Fruit fly (Drosophila melanogaster) whole organism, embryonic: ENCODE data around the gene CG1703.

Experiments used
- Abd-B ChIP-seq: fragments of 200-800 bp; sonication (Bioruptor generic); optimal IDR thresholded peaks from 2 replicates; lab custom pipeline; 2018; ENCODE audit warnings: missing biosample characterization, mild to moderate bottlenecking, missing genetic modification characterization, moderate library complexity
- CG10147 ChIP-seq: fragments of 200-800 bp; sonication (Bioruptor generic); optimal IDR thresholded peaks from 2 replicates; lab custom pipeline; 2019; ENCODE audit warnings: missing biosample characterization, mild to moderate bottlenecking, missing genetic modification characterization, moderate library complexity
- CG10267 ChIP-seq: fragments of 200-800 bp; sonication (Bioruptor generic); optimal IDR thresholded peaks from 2 replicates; lab custom pipeline; 2018; ENCODE audit warnings: missing biosample characterization, mild to moderate bottlenecking, missing genetic modification characterization, moderate library complexity
- CG10462 ChIP-seq: fragments of 200-800 bp; sonication (Bioruptor generic); optimal IDR thresholded peaks from 2 replicates; lab custom pipeline; 2016; ENCODE audit warnings: missing biosample characterization, missing genetic modification characterization
- CG11456 ChIP-seq: fragments of 200-800 bp; sonication (Bioruptor generic); IDR thresholded peaks from 3 replicates; pipeline ENCODE4 v1.3.6; 2022; ENCODE audit warnings: missing biosample characterization, missing genetic modification characterization
- CG12299 ChIP-seq: fragments of 200-800 bp; sonication (Bioruptor generic); optimal IDR thresholded peaks from 2 replicates; lab custom pipeline; 2018; ENCODE audit warnings: missing biosample characterization, mild to moderate bottlenecking, missing genetic modification characterization
- CG15696 ChIP-seq: fragments of 200-800 bp; sonication (Bioruptor generic); optimal IDR thresholded peaks from 2 replicates; lab custom pipeline; 2019; ENCODE audit warnings: missing biosample characterization, mild to moderate bottlenecking, missing genetic modification characterization, moderate library complexity
- CG1603 ChIP-seq: fragments of 200-800 bp; sonication (Bioruptor generic); optimal IDR thresholded peaks from 2 replicates; lab custom pipeline; 2019; ENCODE audit warnings: missing biosample characterization, mild to moderate bottlenecking, missing genetic modification characterization, moderate library complexity
- CG17385 ChIP-seq: fragments of 200-800 bp; sonication (Bioruptor generic); optimal IDR thresholded peaks from 3 replicates; lab custom pipeline; 2018; ENCODE audit warnings: missing biosample characterization, mild to moderate bottlenecking, missing genetic modification characterization
- CG2712 ChIP-seq: fragments of 200-800 bp; optimal IDR thresholded peaks from 3 replicates; lab custom pipeline; 2019; ENCODE audit warnings: missing biosample characterization, mild to moderate bottlenecking, missing genetic modification characterization, moderate library complexity
- CG31365 ChIP-seq: fragments of 200-800 bp; sonication (Bioruptor generic); optimal IDR thresholded peaks from 2 replicates; lab custom pipeline; 2018; ENCODE audit warnings: missing biosample characterization, mild to moderate bottlenecking, missing genetic modification characterization
- CG42726 ChIP-seq: fragments of 200-800 bp; sonication (Bioruptor generic); IDR thresholded peaks from 2 replicates; pipeline ENCODE4 v1.3.6; 2022; ENCODE audit warnings: missing biosample characterization, missing genetic modification characterization; ENCODE audit not compliant: partially characterized antibody
- CG6175 ChIP-seq: fragments of 200-800 bp; sonication (Bioruptor generic); IDR thresholded peaks from 3 replicates; pipeline ENCODE4 v1.3.6; 2022; ENCODE audit warnings: missing biosample characterization, missing genetic modification characterization
- CG6254 ChIP-seq: fragments of 200-800 bp; sonication (Bioruptor generic); optimal IDR thresholded peaks from 3 replicates; lab custom pipeline; 2017; ENCODE audit warnings: mild to moderate bottlenecking, missing biosample characterization, missing genetic modification reagents, missing genetic modification characterization
- CG6272 ChIP-seq: fragments of 200-800 bp; sonication (Bioruptor generic); IDR thresholded peaks from 2 replicates; pipeline ENCODE4 v1.3.6; 2022; ENCODE audit warnings: missing biosample characterization, missing genetic modification characterization
- Chrac-16 ChIP-seq: fragments of 200-800 bp; sonication (Bioruptor generic); optimal IDR thresholded peaks from 3 replicates; lab custom pipeline; 2016; ENCODE audit warnings: missing biosample characterization, missing genetic modification characterization
- D ChIP-seq, 2 experiments: fragments of 200-800 bp in 1 of 2; fragments of >200 bp in 1 of 2; sonication (Bioruptor generic) in 1 of 2; optimal IDR thresholded peaks; 2 replicates in 1 of 2; 3 replicates in 1 of 2; lab custom pipeline; 2017; ENCODE audit warnings: mild to moderate bottlenecking in 1 of 2, missing biosample characterization in 1 of 2, missing genetic modification characterization in 1 of 2, missing genetic modification reagents in 1 of 2
- Hr78 ChIP-seq, 2 experiments: fragments of 200-800 bp in 1 of 2; fragments of >200 bp in 1 of 2; sonication (Bioruptor generic) in 1 of 2; optimal IDR thresholded peaks; 2 replicates each; lab custom pipeline; 2017 to 2019; ENCODE audit warnings: missing biosample characterization in 2 of 2, missing genetic modification characterization in 2 of 2, mild to moderate bottlenecking in 1 of 2, moderate library complexity in 1 of 2
- NC2α ChIP-seq: fragments of 200-800 bp; sonication (Bioruptor generic); optimal IDR thresholded peaks from 2 replicates; lab custom pipeline; 2016; ENCODE audit warnings: missing biosample characterization, missing genetic modification characterization
- NfI ChIP-seq: fragments of 200-800 bp; sonication (Bioruptor generic); optimal IDR thresholded peaks from 3 replicates; lab custom pipeline; 2018; ENCODE audit warnings: missing biosample characterization, mild to moderate bottlenecking, missing genetic modification characterization, moderate library complexity
- Oaz ChIP-seq: fragments of 200-800 bp; sonication (Bioruptor generic); IDR thresholded peaks from 2 replicates; pipeline ENCODE4 v1.3.6; 2022; ENCODE audit warnings: missing biosample characterization, missing genetic modification characterization
- Scr ChIP-seq: fragments of 200-800 bp; sonication (Bioruptor generic); IDR thresholded peaks from 2 replicates; pipeline ENCODE4 v1.3.6; 2022; ENCODE audit warnings: missing biosample characterization, missing genetic modification characterization; ENCODE audit not compliant: partially characterized antibody
- Ssrp ChIP-seq: fragments of 200-800 bp; sonication (Bioruptor generic); optimal IDR thresholded peaks from 2 replicates; lab custom pipeline; 2018; ENCODE audit warnings: missing biosample characterization, mild to moderate bottlenecking, missing genetic modification characterization, moderate library complexity
- ab ChIP-seq: fragments of 200-800 bp; sonication (Bioruptor generic); optimal IDR thresholded peaks from 2 replicates; lab custom pipeline; 2016; ENCODE audit warnings: missing biosample characterization, missing genetic modification characterization
- abd-A ChIP-seq: fragments of 200-800 bp; sonication (Bioruptor generic); optimal IDR thresholded peaks from 3 replicates; lab custom pipeline; 2019; ENCODE audit warnings: missing biosample characterization, mild to moderate bottlenecking, missing genetic modification characterization, moderate library complexity
- ara ChIP-seq: fragments of 200-800 bp; sonication (Bioruptor generic); IDR thresholded peaks from 2 replicates; pipeline ENCODE4 v1.3.6; 2022; ENCODE audit warnings: missing biosample characterization, missing genetic modification characterization
- br ChIP-seq: fragments of >200 bp; optimal IDR thresholded peaks from 2 replicates; lab custom pipeline; 2017
- bsh ChIP-seq, 2 experiments: fragments of 200-800 bp; sonication (Bioruptor generic); optimal IDR thresholded peaks; 2 replicates each; lab custom pipeline; 2017 to 2018; ENCODE audit warnings: mild to moderate bottlenecking in 2 of 2, missing biosample characterization in 2 of 2, missing genetic modification characterization in 2 of 2, moderate library complexity in 1 of 2
- cad ChIP-seq: fragments of >200 bp; optimal IDR thresholded peaks from 2 replicates; lab custom pipeline; 2017; ENCODE audit warnings: missing biosample characterization, missing genetic modification characterization
- chn ChIP-seq: fragments of 200-800 bp; sonication (Bioruptor generic); optimal IDR thresholded peaks from 2 replicates; lab custom pipeline; 2016; ENCODE audit warnings: missing biosample characterization, missing genetic modification characterization
- crc ChIP-seq: fragments of 200-800 bp; sonication (Bioruptor generic); optimal IDR thresholded peaks from 2 replicates; lab custom pipeline; 2016; ENCODE audit warnings: missing biosample characterization, missing genetic modification characterization
- croc ChIP-seq: fragments of 200-800 bp; sonication (Bioruptor generic); conservative IDR thresholded peaks from 3 replicates; pipeline ENCODE4 v1.3.6; 2022; ENCODE audit warnings: missing biosample characterization, missing genetic modification characterization
- crol ChIP-seq: fragments of 200-800 bp; sonication (Bioruptor generic); IDR thresholded peaks from 2 replicates; pipeline ENCODE4 v1.3.6; 2022; ENCODE audit warnings: missing biosample characterization, missing genetic modification characterization
- en ChIP-seq: fragments of 200-800 bp; sonication (Bioruptor generic); optimal IDR thresholded peaks from 2 replicates; lab custom pipeline; 2016; ENCODE audit warnings: missing biosample characterization, missing genetic modification characterization
- fd102C ChIP-seq: fragments of 200-800 bp; sonication (Bioruptor generic); optimal IDR thresholded peaks from 2 replicates; lab custom pipeline; 2018; ENCODE audit warnings: missing biosample characterization, mild to moderate bottlenecking, missing genetic modification characterization, moderate library complexity
- ftz-f1 ChIP-seq: fragments of 200-800 bp; sonication (Bioruptor generic); optimal IDR thresholded peaks from 2 replicates; lab custom pipeline; 2016; ENCODE audit warnings: missing biosample characterization, missing genetic modification characterization
- fu2 ChIP-seq: fragments of 200-800 bp; sonication (Bioruptor generic); optimal IDR thresholded peaks from 2 replicates; lab custom pipeline; 2016; ENCODE audit warnings: missing biosample characterization, missing genetic modification characterization
- gce ChIP-seq: fragments of 200-800 bp; sonication (Bioruptor generic); IDR thresholded peaks from 3 replicates; pipeline ENCODE4 v1.3.6; 2022; ENCODE audit warnings: missing biosample characterization, missing genetic modification characterization
- gsb-n ChIP-seq: fragments of 200-800 bp; sonication (Bioruptor generic); optimal IDR thresholded peaks from 3 replicates; lab custom pipeline; 2018; ENCODE audit warnings: missing biosample characterization, mild to moderate bottlenecking, missing genetic modification characterization
- kni ChIP-seq: fragments of 200-800 bp; sonication (Bioruptor generic); optimal IDR thresholded peaks from 3 replicates; lab custom pipeline; 2017; ENCODE audit warnings: mild to moderate bottlenecking, missing biosample characterization, missing genetic modification reagents, missing genetic modification characterization
- mam ChIP-seq: fragments of 200-800 bp; sonication (Bioruptor generic); optimal IDR thresholded peaks from 3 replicates; lab custom pipeline; 2016; ENCODE audit warnings: missing biosample characterization, missing genetic modification characterization
- nerfin-2 ChIP-seq: fragments of 200-800 bp; sonication (Bioruptor generic); IDR thresholded peaks from 2 replicates; pipeline ENCODE4 v1.3.6; 2022; ENCODE audit warnings: missing biosample characterization, missing genetic modification characterization; ENCODE audit not compliant: partially characterized antibody
- oc ChIP-seq: fragments of 200-800 bp; sonication (Bioruptor generic); optimal IDR thresholded peaks from 2 replicates; lab custom pipeline; 2018; ENCODE audit warnings: missing biosample characterization, mild to moderate bottlenecking, missing genetic modification characterization, moderate library complexity
- pros ChIP-seq: fragments of 200-800 bp; sonication (Bioruptor generic); optimal IDR thresholded peaks from 3 replicates; lab custom pipeline; 2019; ENCODE audit warnings: missing biosample characterization, mild to moderate bottlenecking, missing genetic modification characterization, moderate library complexity
- sd ChIP-seq: fragments of 200-800 bp; sonication (Bioruptor generic); optimal IDR thresholded peaks from 3 replicates; lab custom pipeline; 2018; ENCODE audit warnings: missing biosample characterization, mild to moderate bottlenecking, missing genetic modification characterization, moderate library complexity
- sens ChIP-seq: fragments of 200-800 bp; sonication (Bioruptor generic); peaks from one replicate; lab custom pipeline; 2016; ENCODE audit warnings: missing biosample characterization, missing genetic modification characterization
- sqz ChIP-seq: fragments of 200-800 bp; sonication (Bioruptor generic); optimal IDR thresholded peaks from 3 replicates; lab custom pipeline; 2018; ENCODE audit warnings: missing biosample characterization, mild to moderate bottlenecking, missing genetic modification characterization
- unc-4 ChIP-seq: fragments of 200-800 bp; sonication (Bioruptor generic); IDR thresholded peaks from 2 replicates; pipeline ENCODE4 v1.3.6; 2022; ENCODE audit warnings: missing biosample characterization, missing genetic modification characterization; ENCODE audit not compliant: partially characterized antibody
- vvl ChIP-seq: fragments of 200-800 bp; sonication (Bioruptor generic); IDR thresholded peaks from 2 replicates; pipeline ENCODE4 v1.3.6; 2022; ENCODE audit warnings: missing biosample characterization, missing genetic modification characterization
- yki ChIP-seq: fragments of >200 bp; optimal IDR thresholded peaks from 3 replicates; lab custom pipeline; 2018

CG1703 gene

DNA sequence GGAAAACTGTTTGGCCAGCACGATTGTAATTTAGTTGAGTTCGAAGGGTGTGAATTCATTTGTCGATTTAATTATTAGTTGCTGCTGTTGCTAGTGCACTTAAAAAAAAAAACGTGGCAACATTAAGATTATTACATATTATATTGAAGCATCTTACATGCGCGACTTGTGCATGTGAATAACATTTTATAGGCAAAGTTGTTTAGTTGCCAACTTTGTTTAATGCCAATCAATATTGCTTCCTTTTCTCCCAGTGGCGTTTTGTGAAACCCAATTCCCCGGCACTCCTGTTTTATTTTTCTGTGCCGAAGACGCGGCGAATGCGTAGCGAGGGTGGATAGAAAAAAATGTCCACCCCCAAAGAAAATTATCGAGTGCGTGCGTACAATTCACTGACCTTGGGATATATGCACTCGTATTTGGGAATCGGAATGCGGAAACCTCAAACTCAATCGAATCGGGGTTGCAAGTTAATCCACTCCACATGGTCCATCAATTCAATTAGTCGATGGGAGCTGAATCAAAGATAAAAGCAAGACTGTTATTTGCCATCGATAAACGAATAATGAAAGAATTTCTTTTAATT is 17.4 kb downstream of the CG1703 start (continued):
- TF ChIP-seq gce (GFP tag; lab: Robert Waterston, UW) (0 out of 3 replicates have a peak, but pooled peaks have one; percentile 45), CG12299 (tag; lab: Kevin White, UChicago) (no peak), br (lab: Kevin White, UChicago) (no peak), bsh (GFP tag; optimal IDR thresholded peaks at IDR 0.05; lab: Kevin White, UChicago) (peak in 1 of 2 experiments; percentile 84), unc-4 (GFP tag; lab: Robert Waterston, UW) (no peak), Ssrp (tag; lab: Kevin White, UChicago) (peak; percentile 65), sens (GFP tag; lab: Kevin White, UChicago) (peak; percentile 94), CG1603 (peak; percentile 75), Abd-B (GFP tag; lab: Kevin White, UChicago) (peak; percentile 33), croc (GFP tag; lab: Robert Waterston, UW) (peak; percentile 56), cad (GFP tag; lab: Kevin White, UChicago) (no peak), sd (tag; lab: Kevin White, UChicago) (no peak), Hr78 (GFP tag; optimal IDR thresholded peaks at IDR 0.05; lab: Kevin White, UChicago) (no peak), ara (peak; percentile 45), fd102C (no peak), chn (GFP tag; lab: Kevin White, UChicago) (peak; percentile 72), abd-A (tag; lab: Kevin White, UChicago) (no peak), CG10267 (peak; percentile 66), CG17385 (GFP tag; lab: Kevin White, UChicago) (peak; percentile 37), vvl (GFP tag; lab: Robert Waterston, UW) (peak; percentile 75), Scr (GFP tag; lab: Robert Waterston, UW) (no peak), mam (peak; percentile 13), CG31365 (tag; lab: Kevin White, UChicago) (no peak), NC2α (no peak), D (optimal IDR thresholded peaks at IDR 0.05; lab: Kevin White, UChicago) (no peak), D (GFP tag; optimal IDR thresholded peaks at IDR 0.05; lab: Kevin White, UChicago) (peak; percentile 73), ftz-f1 (GFP tag; lab: Kevin White, UChicago) (no peak), CG10147 (GFP tag; lab: Kevin White, UChicago) (no peak), NfI (GFP tag; lab: Kevin White, UChicago) (peak; percentile 23), nerfin-2 (GFP tag; lab: Robert Waterston, UW) (no peak), CG42726 (GFP tag; lab: Robert Waterston, UW) (no peak), fu2 (GFP tag; lab: Kevin White, UChicago) (no peak), CG10462 (GFP tag; lab: Kevin White, UChicago) (peak; percentile 11)

DNA sequence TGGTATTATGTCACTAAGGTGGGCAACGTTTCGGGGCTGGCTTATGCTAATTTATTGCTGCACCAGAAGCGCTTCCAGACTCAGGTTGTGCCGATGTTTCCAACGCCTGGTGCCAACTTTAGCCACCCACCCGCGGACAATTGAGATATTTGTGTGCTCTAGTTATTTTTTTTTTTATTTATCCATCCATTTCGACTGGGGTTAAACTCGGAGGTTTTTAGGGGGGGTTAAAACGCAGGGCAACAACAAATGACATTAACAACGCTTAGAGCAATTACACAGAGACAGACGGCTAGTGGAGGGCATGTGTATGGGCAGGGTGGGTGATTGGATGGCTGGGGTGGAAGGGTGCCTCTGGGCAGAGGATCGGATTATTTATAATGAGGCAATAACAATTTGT is 20.0 kb downstream of the CG1703 start:
- TF ChIP-seq yki (lab: Kevin White, UChicago), result no peak
- peak; percentile 13 for TF ChIP-seq sens (GFP tag; lab: Kevin White, UChicago)
- TF ChIP-seq CG6272 (GFP tag; lab: Robert Waterston, UW), result no peak
- peak; percentile 56 for TF ChIP-seq kni (GFP tag; lab: Kevin White, UChicago)
- no peak for TF ChIP-seq CG2712 (tag; lab: Kevin White, UChicago)
- TF ChIP-seq gsb-n, result peak; percentile 2
- no peak for TF ChIP-seq CG15696 (tag; lab: Kevin White, UChicago)
- TF ChIP-seq en, result no peak
- TF ChIP-seq oc (tag; lab: Kevin White, UChicago), result peak; percentile 51
- peak; percentile 77 for TF ChIP-seq pros (GFP tag; lab: Kevin White, UChicago)
- TF ChIP-seq CG11456 (GFP tag; lab: Robert Waterston, UW), result no peak
- TF ChIP-seq Chrac-16 (GFP tag; lab: Kevin White, UChicago), result no peak
- peak; percentile 53 for TF ChIP-seq sqz (GFP tag; lab: Kevin White, UChicago)
- no peak for TF ChIP-seq ab
- TF ChIP-seq crol (GFP tag; lab: Robert Waterston, UW), result 0 out of 2 replicates have a peak, but pooled peaks have one; percentile 13
- no peak for TF ChIP-seq CG6254 (GFP tag; lab: Kevin White, UChicago)
- TF ChIP-seq Oaz (GFP tag; lab: Robert Waterston, UW), result no peak
- no peak for TF ChIP-seq crc (GFP tag; lab: Kevin White, UChicago)
- TF ChIP-seq CG6175 (GFP tag; lab: Robert Waterston, UW), result no peak
